Worm (Caenorhabditis elegans): Measurements from ENCODE around the gene srw-31.
"Not testable (repeated sequence)": the region's sequence is repeated elsewhere in the genome, so short reads cannot be mapped to it uniquely, and the experiment has no call there.

srw-31 gene

ce11 chrV:17506289-17506688, at the start of gene srw-31:
srw-31 (plus strand) TSS chrV:17506589.
- TF ChIP-seq flt-1 (GFP tag; IDR thresholded peaks at IDR 0.05) (no peak), tra-4 (tag; optimal IDR thresholded peaks at IDR 0.05) (no peak), ceh-13 (GFP tag; optimal IDR thresholded peaks at IDR 0.05) (no peak), tbx-37 (GFP tag; conservative IDR thresholded peaks at IDR 0.05) (no peak), hmbx-1 (tag; optimal IDR thresholded peaks at IDR 0.05) (no peak), tbx-11 (GFP tag; IDR thresholded peaks at IDR 0.05) (no peak), scrt-1 (GFP tag; IDR thresholded peaks at IDR 0.05) (no peak), hnd-1 (tag; optimal IDR thresholded peaks at IDR 0.05) (no peak), ceh-36 (tag; optimal IDR thresholded peaks at IDR 0.05) (no peak), pes-1 (GFP tag; IDR thresholded peaks at IDR 0.05) (no peak), aly-1 (tag; optimal IDR thresholded peaks at IDR 0.05) (no peak), ets-7 (tag; optimal IDR thresholded peaks at IDR 0.05) (no peak), B0310.2 (tag; optimal IDR thresholded peaks at IDR 0.05) (no peak), sea-1 (GFP tag; conservative IDR thresholded peaks at IDR 0.05) (no peak)

- TF ChIP-seq scrt-1 (GFP tag; IDR thresholded peaks at IDR 0.05) (no peak), tbx-37 (GFP tag; conservative IDR thresholded peaks at IDR 0.05) (no peak), hmbx-1 (tag; optimal IDR thresholded peaks at IDR 0.05) (no peak), hmg-4 (GFP tag; optimal IDR thresholded peaks at IDR 0.05) (no peak), ceh-36 (tag; optimal IDR thresholded peaks at IDR 0.05) (no peak), F13C5.2 (tag; optimal IDR thresholded peaks at IDR 0.05) (no peak), flt-1 (GFP tag; IDR thresholded peaks at IDR 0.05) (no peak), tra-4 (tag; optimal IDR thresholded peaks at IDR 0.05) (no peak), sea-1 (GFP tag; conservative IDR thresholded peaks at IDR 0.05) (no peak), ama-1 (optimal IDR thresholded peaks at IDR 0.05) (no peak), pes-1 (GFP tag; IDR thresholded peaks at IDR 0.05) (no peak)
These were observed 48.3 kb upstream of the srw-31 start, which contains the start of gene str-200 for ce11 chrV:17458069-17458468. str-200 (minus strand) TSS chrV:17458169.

ce11 chrV:17460061-17460460, 46.3 kb upstream of the srw-31 start, which contains the start of gene srz-48:
srz-48 (minus strand) TSS chrV:17460161.
- TF ChIP-seq hmg-4 (GFP tag; optimal IDR thresholded peaks at IDR 0.05) (no peak), ceh-36 (tag; optimal IDR thresholded peaks at IDR 0.05) (no peak), tra-4 (tag; optimal IDR thresholded peaks at IDR 0.05) (no peak), pes-1 (GFP tag; IDR thresholded peaks at IDR 0.05) (no peak), ceh-13 (GFP tag; optimal IDR thresholded peaks at IDR 0.05) (no peak), scrt-1 (GFP tag; IDR thresholded peaks at IDR 0.05) (no peak), tbx-11 (GFP tag; IDR thresholded peaks at IDR 0.05) (no peak), ets-7 (tag; optimal IDR thresholded peaks at IDR 0.05) (no peak)

- not testable (repeated sequence) for TF ChIP-seq tra-4 (tag; optimal IDR thresholded peaks at IDR 0.05); aly-1 (tag; optimal IDR thresholded peaks at IDR 0.05); tbx-11 (GFP tag; IDR thresholded peaks at IDR 0.05)
These were observed 42.1 kb upstream of the srw-31 start, which contains the start of gene F20E11.7 for ce11 chrV:17464278-17464677. F20E11.7 (plus strand) TSS chrV:17464578.

- TF ChIP-seq tra-4 (tag; optimal IDR thresholded peaks at IDR 0.05) (no peak), hnd-1 (tag; optimal IDR thresholded peaks at IDR 0.05) (no peak), ama-1 (optimal IDR thresholded peaks at IDR 0.05) (no peak)
These were observed 39.6 kb upstream of the srw-31 start, which contains the start of gene srw-72 for ce11 chrV:17466751-17467150. srw-72 (plus strand) TSS chrV:17467051.

ce11 chrV:17467881-17468280, 38.5 kb upstream of the srw-31 start:
- TF ChIP-seq ceh-13 (GFP tag; optimal IDR thresholded peaks at IDR 0.05) (no peak), F13C5.2 (tag; optimal IDR thresholded peaks at IDR 0.05) (no peak), B0310.2 (tag; optimal IDR thresholded peaks at IDR 0.05) (no peak), tbx-11 (GFP tag; IDR thresholded peaks at IDR 0.05) (no peak), sea-1 (GFP tag; conservative IDR thresholded peaks at IDR 0.05) (no peak), ama-1 (optimal IDR thresholded peaks at IDR 0.05) (no peak), tra-4 (tag; optimal IDR thresholded peaks at IDR 0.05) (no peak), flt-1 (GFP tag; IDR thresholded peaks at IDR 0.05) (no peak), ceh-36 (tag; optimal IDR thresholded peaks at IDR 0.05) (no peak), ets-7 (tag; optimal IDR thresholded peaks at IDR 0.05) (no peak), tbx-37 (GFP tag; conservative IDR thresholded peaks at IDR 0.05) (no peak), hmg-4 (GFP tag; optimal IDR thresholded peaks at IDR 0.05) (no peak), hnd-1 (tag; optimal IDR thresholded peaks at IDR 0.05) (no peak), scrt-1 (GFP tag; IDR thresholded peaks at IDR 0.05) (no peak)

- TF ChIP-seq sea-1 (GFP tag; conservative IDR thresholded peaks at IDR 0.05) (no peak), tra-4 (tag; optimal IDR thresholded peaks at IDR 0.05) (no peak), tbx-37 (GFP tag; conservative IDR thresholded peaks at IDR 0.05) (no peak), ceh-13 (GFP tag; optimal IDR thresholded peaks at IDR 0.05) (no peak), B0310.2 (tag; optimal IDR thresholded peaks at IDR 0.05) (no peak), hmg-4 (GFP tag; optimal IDR thresholded peaks at IDR 0.05) (no peak), scrt-1 (GFP tag; IDR thresholded peaks at IDR 0.05) (no peak), ets-7 (tag; optimal IDR thresholded peaks at IDR 0.05) (no peak), F13C5.2 (tag; optimal IDR thresholded peaks at IDR 0.05) (no peak), flt-1 (GFP tag; IDR thresholded peaks at IDR 0.05) (no peak), hmbx-1 (tag; optimal IDR thresholded peaks at IDR 0.05) (no peak), pes-1 (GFP tag; IDR thresholded peaks at IDR 0.05) (no peak), hnd-1 (tag; optimal IDR thresholded peaks at IDR 0.05) (no peak), tbx-11 (GFP tag; IDR thresholded peaks at IDR 0.05) (no peak), ceh-36 (tag; optimal IDR thresholded peaks at IDR 0.05) (no peak), aly-1 (tag; optimal IDR thresholded peaks at IDR 0.05) (no peak), ama-1 (optimal IDR thresholded peaks at IDR 0.05) (no peak)
These were observed 37.2 kb upstream of the srw-31 start, which contains the start of gene F20E11.17 for ce11 chrV:17469180-17469579. F20E11.17 (minus strand) TSS chrV:17469280.

- no peak for TF ChIP-seq F13C5.2 (tag; optimal IDR thresholded peaks at IDR 0.05)
- TF ChIP-seq tbx-37 (GFP tag; conservative IDR thresholded peaks at IDR 0.05), result no peak
- no peak for TF ChIP-seq pes-1 (GFP tag; IDR thresholded peaks at IDR 0.05)
- no peak for TF ChIP-seq hmg-4 (GFP tag; optimal IDR thresholded peaks at IDR 0.05)
- no peak for TF ChIP-seq sea-1 (GFP tag; conservative IDR thresholded peaks at IDR 0.05)
- no peak for TF ChIP-seq ama-1 (optimal IDR thresholded peaks at IDR 0.05)
- no peak for TF ChIP-seq flt-1 (GFP tag; IDR thresholded peaks at IDR 0.05)
- no peak for TF ChIP-seq tra-4 (tag; optimal IDR thresholded peaks at IDR 0.05)
- TF ChIP-seq tbx-11 (GFP tag; IDR thresholded peaks at IDR 0.05), result no peak
- no peak for TF ChIP-seq hnd-1 (tag; optimal IDR thresholded peaks at IDR 0.05)
- no peak for TF ChIP-seq ceh-36 (tag; optimal IDR thresholded peaks at IDR 0.05)
- TF ChIP-seq scrt-1 (GFP tag; IDR thresholded peaks at IDR 0.05), result no peak
- no peak for TF ChIP-seq ceh-13 (GFP tag; optimal IDR thresholded peaks at IDR 0.05)
- TF ChIP-seq ets-7 (tag; optimal IDR thresholded peaks at IDR 0.05), result no peak
- no peak for TF ChIP-seq aly-1 (tag; optimal IDR thresholded peaks at IDR 0.05)
- no peak for TF ChIP-seq B0310.2 (tag; optimal IDR thresholded peaks at IDR 0.05)
- TF ChIP-seq hmbx-1 (tag; optimal IDR thresholded peaks at IDR 0.05), result no peak
These were observed 34.8 kb upstream of the srw-31 start, which contains the start of gene srh-235 for ce11 chrV:17471564-17471963. srh-235 (minus strand) TSS chrV:17471664.

All from whole organism, early embryonic.